Worm (Caenorhabditis elegans): ENCODE measurements around the gene lact-4.

DNA sequence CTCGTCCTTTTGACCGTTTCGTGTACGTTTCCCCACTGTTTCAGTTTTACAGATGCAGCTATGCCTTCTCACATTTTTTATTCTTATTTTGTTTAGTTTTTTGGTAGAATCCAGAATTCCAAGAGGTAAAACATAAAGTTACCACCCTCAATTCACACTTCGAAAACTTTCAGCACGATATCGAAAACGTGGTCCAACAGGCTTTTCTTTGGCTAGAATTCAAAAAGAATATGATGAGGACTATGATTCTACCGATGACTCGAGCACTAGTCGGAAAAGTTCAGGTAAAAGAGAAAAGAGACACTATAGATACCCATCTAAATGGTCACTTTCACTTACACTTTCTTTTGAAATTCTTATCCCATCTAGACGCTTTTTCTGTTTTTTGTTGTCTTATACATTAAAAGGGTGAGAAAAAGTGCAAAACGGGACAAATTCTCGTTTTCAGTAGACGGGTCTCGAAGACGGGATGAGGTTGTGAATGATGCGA is 14.0 kb upstream of the lact-4 start, which contains the start of gene M05D6.9:
- TF ChIP-seq ham-2 (GFP tag; optimal IDR thresholded peaks at IDR 0.05) (no peak), ceh-83 (GFP tag; optimal IDR thresholded peaks at IDR 0.05) (no peak), bed-3 (GFP tag; optimal IDR thresholded peaks at IDR 0.05) (no peak), lsy-2 (tag; optimal IDR thresholded peaks at IDR 0.05) (no peak), ces-1 (GFP tag; optimal IDR thresholded peaks at IDR 0.05) (no peak), mab-5 (tag; optimal IDR thresholded peaks at IDR 0.05) (no peak), nhr-76 (tag; optimal IDR thresholded peaks at IDR 0.05) (no peak)

All from whole organism, mixed stage, embryonic.